Worm (Caenorhabditis elegans) whole organism, midembryonic: ENCODE results near the gene C35D6.13.

Experiments used
- T22C8.4 ChIP-seq: fragments of 200-800 bp; sonication (Bioruptor generic); IDR thresholded peaks from 2 replicates; pipeline ENCODE4 v1.3.6; 2022; ENCODE audit warnings: missing genetic modification characterization, missing compliant biosample characterization
- cog-1 ChIP-seq: sonication (generic microtip); optimal IDR thresholded peaks from 2 replicates; lab custom pipeline; 2016; ENCODE audit warnings: missing genetic modification characterization, missing compliant biosample characterization
- flt-1 ChIP-seq: fragments of 200-800 bp; sonication (Bioruptor generic); IDR thresholded peaks from 2 replicates; pipeline ENCODE4 v1.3.6; 2022; ENCODE audit warnings: missing genetic modification characterization, missing compliant biosample characterization
- klf-2 ChIP-seq: fragments of 200-800 bp; sonication (Bioruptor generic); conservative IDR thresholded peaks from 2 replicates; pipeline ENCODE4 v1.3.6; 2022; ENCODE audit warnings: missing genetic modification reagents, missing genetic modification characterization, missing compliant biosample characterization
- med-1 ChIP-seq: sonication (generic microtip); optimal IDR thresholded peaks from 2 replicates; lab custom pipeline; 2017; ENCODE audit warnings: missing genetic modification characterization, mild to moderate bottlenecking, missing compliant biosample characterization, antibody characterized with exemption, missing genetic modification reagents; ENCODE audit not compliant: insufficient read depth
- ref-1 ChIP-seq: fragments of 200-800 bp; sonication (Bioruptor generic); conservative IDR thresholded peaks from 2 replicates; pipeline ENCODE4 v1.3.6; 2022; ENCODE audit warnings: missing genetic modification reagents, missing genetic modification characterization, missing compliant biosample characterization
- tab-1 ChIP-seq: fragments of 200-800 bp; sonication (Bioruptor generic); IDR thresholded peaks from 2 replicates; pipeline ENCODE4 v1.3.6; 2022; ENCODE audit warnings: missing genetic modification characterization, missing compliant biosample characterization
- ztf-23 ChIP-seq: fragments of 200-800 bp; sonication (Bioruptor generic); IDR thresholded peaks from 2 replicates; pipeline ENCODE4 v1.3.6; 2022; ENCODE audit warnings: missing genetic modification reagents, missing genetic modification characterization, missing compliant biosample characterization
- ztf-29 ChIP-seq: fragments of 200-800 bp; sonication (Bioruptor generic); IDR thresholded peaks from 2 replicates; pipeline ENCODE4 v1.3.6; 2022; ENCODE audit warnings: missing genetic modification reagents, missing genetic modification characterization, missing compliant biosample characterization

C35D6.13 gene

DNA sequence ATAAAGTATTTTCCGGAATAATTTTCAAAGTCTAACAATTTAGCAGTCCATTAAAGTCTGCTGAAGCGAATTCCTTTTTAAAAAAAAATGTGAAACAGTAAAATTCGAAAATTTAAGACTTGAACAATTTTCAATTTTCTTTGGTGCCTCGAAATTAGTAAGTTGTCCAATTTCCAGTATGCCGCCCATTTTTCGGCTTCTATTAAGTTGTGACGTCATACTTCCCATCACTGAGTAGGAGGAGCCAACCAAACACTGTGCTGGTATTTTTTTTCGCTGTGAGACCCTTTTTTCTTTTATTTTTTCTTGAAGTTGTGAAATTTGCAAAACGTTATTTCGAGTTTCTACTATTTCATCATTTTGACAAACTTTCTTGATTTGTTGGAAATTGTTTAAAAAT lies 33.8 kb downstream of the C35D6.13 start:
- TF ChIP-seq T22C8.4 (GFP tag; lab: Robert Waterston, UW) (no peak), klf-2 (GFP tag; lab: Robert Waterston, UW) (no peak), flt-1 (GFP tag; lab: Robert Waterston, UW) (no peak), tab-1 (GFP tag; lab: Robert Waterston, UW) (no peak), ref-1 (GFP tag; lab: Robert Waterston, UW) (no peak), ztf-29 (GFP tag; lab: Robert Waterston, UW) (no peak), cog-1 (no peak), med-1 (no peak), ztf-23 (GFP tag; lab: Robert Waterston, UW) (no peak)

DNA sequence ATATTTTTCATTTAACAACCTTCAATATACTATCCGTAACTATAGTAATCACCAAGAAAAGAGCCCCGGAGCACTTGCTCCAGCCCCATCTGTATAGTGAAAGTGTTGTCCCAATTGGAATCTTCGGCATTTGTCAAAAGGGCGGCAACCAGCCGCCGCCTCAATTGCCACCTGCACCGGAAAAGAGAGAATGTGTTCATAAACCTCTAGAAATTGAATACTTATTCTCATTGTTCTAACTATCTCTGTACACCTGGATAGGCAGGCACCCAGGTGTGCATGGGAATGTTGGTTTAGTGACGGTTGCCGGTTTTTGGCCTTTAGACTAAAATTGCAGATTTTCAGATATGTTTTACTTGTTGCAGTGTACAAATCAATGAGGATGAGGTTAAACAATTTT lies 41.1 kb downstream of the C35D6.13 start:
- TF ChIP-seq cog-1 = no peak

DNA sequence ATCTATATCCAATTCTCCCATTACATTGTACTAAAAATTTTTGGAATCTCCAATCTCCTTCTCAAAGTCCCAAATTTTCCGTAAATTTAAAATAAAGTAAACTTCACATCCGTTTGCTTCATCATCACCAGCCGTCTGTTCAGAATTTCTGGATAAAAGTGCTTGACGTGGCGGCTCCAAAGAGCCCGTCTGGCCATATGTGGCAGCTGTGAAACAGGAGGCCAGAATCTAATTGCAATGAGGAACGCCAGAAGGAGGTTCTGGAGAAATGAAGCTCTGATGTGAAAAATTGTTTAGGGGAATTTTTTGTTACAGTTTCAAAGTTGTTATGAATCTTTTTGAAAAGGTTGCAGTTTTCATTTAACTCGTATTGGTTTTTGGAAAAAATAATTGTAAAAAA lies 43.5 kb downstream of the C35D6.13 start:
- TF ChIP-seq tab-1 (GFP tag; lab: Robert Waterston, UW) (no peak), klf-2 (GFP tag; lab: Robert Waterston, UW) (no peak), cog-1 (no peak), ztf-29 (GFP tag; lab: Robert Waterston, UW) (no peak), ref-1 (GFP tag; lab: Robert Waterston, UW) (no peak), med-1 (no peak), T22C8.4 (GFP tag; lab: Robert Waterston, UW) (no peak), flt-1 (GFP tag; lab: Robert Waterston, UW) (no peak), ztf-23 (GFP tag; lab: Robert Waterston, UW) (no peak)

DNA sequence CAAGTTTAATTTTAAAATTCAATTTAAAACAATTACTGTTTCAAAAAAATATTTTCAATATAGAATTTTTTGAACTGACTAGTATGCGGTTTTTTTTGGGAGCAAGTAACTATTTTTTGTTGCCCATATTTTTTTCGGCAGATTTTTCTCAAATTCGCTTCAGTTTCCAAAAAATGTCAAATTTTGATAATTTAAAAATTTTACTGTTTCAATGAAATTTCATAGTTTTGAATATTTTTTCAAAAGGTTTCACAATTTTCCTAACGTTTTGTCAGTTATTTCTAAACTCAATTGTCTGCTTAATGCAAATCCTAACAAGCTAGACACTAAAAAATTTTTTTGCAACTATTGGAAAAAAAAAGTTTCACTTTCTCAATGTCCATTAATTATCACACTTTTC lies 44.1 kb downstream of the C35D6.13 start:
- no peak for TF ChIP-seq med-1
- TF ChIP-seq flt-1 (GFP tag; lab: Robert Waterston, UW) = 0 out of 2 replicates have a peak, but pooled peaks have one; percentile 57

DNA sequence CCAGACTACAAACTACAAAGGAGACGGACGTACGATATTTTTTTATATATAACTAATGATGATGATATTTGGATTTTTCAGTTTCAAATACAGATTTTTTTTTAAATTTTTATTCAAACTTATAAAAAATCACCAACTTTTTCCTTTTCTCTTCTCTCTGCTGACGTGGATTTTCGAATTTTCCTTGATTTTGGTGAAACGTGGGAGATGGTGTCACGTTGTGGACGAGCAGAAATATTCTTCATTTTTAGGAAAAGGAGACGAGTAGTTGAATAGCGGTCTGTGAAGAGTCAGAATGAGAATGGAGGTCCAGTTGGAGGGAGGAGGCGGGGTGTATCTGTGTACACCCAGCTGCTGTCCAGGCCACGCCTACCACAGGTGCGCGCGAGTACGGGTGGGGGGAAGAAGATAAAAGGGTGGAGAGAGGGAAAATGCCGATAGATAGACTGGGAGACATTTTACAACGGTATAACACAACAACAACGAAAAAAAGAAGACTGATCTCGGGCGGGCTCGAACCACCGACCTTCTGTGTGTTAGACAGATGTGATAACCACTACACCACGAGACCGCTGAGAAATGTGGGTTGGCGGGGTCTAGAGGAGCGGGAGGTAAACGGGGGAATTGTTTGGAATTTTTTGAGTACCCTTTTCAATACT lies 45.2 kb downstream of the C35D6.13 start, which contains the start of gene Y7A9D.1:
Gene Y7A9D.1 (minus strand): TSS at position 283 of the 659 bp plus-strand sequence.
- TF ChIP-seq med-1 (no peak), T22C8.4 (GFP tag; lab: Robert Waterston, UW) (peak; percentile 80), flt-1 (GFP tag; lab: Robert Waterston, UW) (peak; percentile 90), tab-1 (GFP tag; lab: Robert Waterston, UW) (peak; percentile 83), cog-1 (peak; percentile 78), ztf-23 (GFP tag; lab: Robert Waterston, UW) (peak; percentile 87), ref-1 (GFP tag; lab: Robert Waterston, UW) (peak; percentile 68), klf-2 (GFP tag; lab: Robert Waterston, UW) (0 out of 2 replicates have a peak, but pooled peaks have one; percentile 52), ztf-29 (GFP tag; lab: Robert Waterston, UW) (peak; percentile 77)

DNA sequence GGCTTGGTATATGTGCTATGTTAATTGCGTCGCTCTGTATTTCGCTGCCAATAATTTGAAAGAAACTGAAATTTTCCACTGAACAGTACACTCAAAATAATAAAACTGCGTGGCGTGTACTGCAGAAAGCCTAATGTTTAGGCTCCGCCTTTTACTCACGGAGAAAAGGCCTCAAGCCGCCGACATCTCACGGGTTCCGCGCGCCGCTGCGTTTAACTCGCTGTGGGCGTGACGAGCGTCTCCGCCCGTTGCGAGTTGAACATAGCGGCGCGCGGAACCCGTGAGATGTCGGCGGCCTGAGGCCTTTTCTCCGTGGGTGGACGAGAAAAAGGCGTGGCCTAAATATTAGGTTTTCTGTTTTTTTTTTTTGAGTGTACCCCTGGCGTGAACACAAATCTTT lies 47.8 kb downstream of the C35D6.13 start:
- TF ChIP-seq flt-1 (GFP tag; lab: Robert Waterston, UW) (no peak), tab-1 (GFP tag; lab: Robert Waterston, UW) (no peak), ref-1 (GFP tag; lab: Robert Waterston, UW) (no peak), ztf-29 (GFP tag; lab: Robert Waterston, UW) (no peak), cog-1 (no peak), med-1 (no peak), T22C8.4 (GFP tag; lab: Robert Waterston, UW) (no peak), klf-2 (GFP tag; lab: Robert Waterston, UW) (no peak), ztf-23 (GFP tag; lab: Robert Waterston, UW) (no peak)
